Worm (Caenorhabditis elegans): Measurements from ENCODE around the gene vps-18.

Gene vps-18

DNA sequence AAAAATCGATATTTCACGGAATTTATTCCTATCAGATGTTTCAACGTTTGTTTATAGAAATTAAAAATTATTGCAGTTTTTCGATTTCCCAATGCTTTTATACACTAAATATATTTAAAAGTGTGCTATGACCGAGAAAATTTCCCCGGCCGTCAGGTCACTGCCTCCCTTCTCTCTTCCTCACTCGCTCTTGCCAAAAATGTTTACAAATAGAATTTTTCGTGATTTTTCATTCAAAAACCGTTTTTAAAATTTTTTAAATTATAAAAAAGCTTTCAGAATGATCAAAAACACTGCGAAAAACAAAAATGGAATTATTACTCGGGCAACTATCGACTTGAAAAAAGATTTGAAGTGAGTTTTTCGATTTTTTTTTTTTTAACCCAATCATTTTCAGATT is at the start of gene vps-18, which contains the start of gene T12C9.7:
Gene vps-18, plus strand, starts transcription at position 280 of the 400 bp plus-strand sequence.
Gene T12C9.7, minus strand, starts transcription at position 101 of the 400 bp plus-strand sequence.
- TF ChIP-seq mel-28 (tag; optimal IDR thresholded peaks at IDR 0.05; ENCODE audit: borderline replicate concordance) (no peak), snpc-1.3 (tag; optimal IDR thresholded peaks at IDR 0.05; ENCODE audit: insufficient read depth) (no peak), egrh-3 (GFP tag; IDR thresholded peaks at IDR 0.05) (no peak), zim-3 (tag; optimal IDR thresholded peaks at IDR 0.05) (no peak), chd-7 (tag; optimal IDR thresholded peaks at IDR 0.05) (no peak), nhr-179 (tag; optimal IDR thresholded peaks at IDR 0.05) (no peak), nfya-1 (tag; optimal IDR thresholded peaks at IDR 0.05; ENCODE audit: borderline replicate concordance, insufficient read depth) (no peak), hrde-1 (tag; optimal IDR thresholded peaks at IDR 0.05; ENCODE audit: borderline replicate concordance) (no peak), ceh-79 (tag; optimal IDR thresholded peaks at IDR 0.05) (no peak), mxl-1 (tag; optimal IDR thresholded peaks at IDR 0.05) (no peak), ztf-18 (tag; optimal IDR thresholded peaks at IDR 0.05) (no peak), die-1 (tag; optimal IDR thresholded peaks at IDR 0.05) (no peak), mcd-1 (GFP tag; IDR thresholded peaks at IDR 0.05) (no peak), F57A8.1 (GFP tag; optimal IDR thresholded peaks at IDR 0.05) (no peak), zfh-2 (GFP tag; conservative IDR thresholded peaks at IDR 0.05) (no peak), nhr-27 (tag; optimal IDR thresholded peaks at IDR 0.05) (no peak)

DNA sequence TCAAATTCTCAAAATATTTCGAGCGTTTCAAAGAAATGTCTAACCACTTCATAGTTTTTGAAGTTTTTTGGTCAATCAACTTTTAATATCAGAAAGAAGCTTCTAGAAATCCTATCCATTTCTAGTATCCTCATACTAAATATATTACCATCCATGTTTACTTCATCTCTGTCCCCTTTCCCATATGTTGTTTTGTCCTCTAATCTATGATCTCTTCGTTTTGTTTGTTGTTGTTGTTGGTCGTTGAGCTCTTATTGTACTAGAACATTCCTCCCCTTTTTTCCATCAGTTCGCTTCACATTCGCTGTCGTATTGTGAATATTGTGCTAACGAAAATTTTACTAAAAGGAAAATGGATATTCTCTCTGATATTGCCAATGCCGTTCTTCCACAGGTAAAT is 43.6 kb upstream of the vps-18 start, which contains the start of gene sod-5:
Gene sod-5, plus strand, starts transcription at position 301 of the 400 bp plus-strand sequence.
- TF ChIP-seq lin-35 (GFP tag; optimal IDR thresholded peaks at IDR 0.05) (no peak), cebp-1 (GFP tag; IDR thresholded peaks at IDR 0.05) (no peak), cebp-1 (tag; optimal IDR thresholded peaks at IDR 0.05) (no peak)

DNA sequence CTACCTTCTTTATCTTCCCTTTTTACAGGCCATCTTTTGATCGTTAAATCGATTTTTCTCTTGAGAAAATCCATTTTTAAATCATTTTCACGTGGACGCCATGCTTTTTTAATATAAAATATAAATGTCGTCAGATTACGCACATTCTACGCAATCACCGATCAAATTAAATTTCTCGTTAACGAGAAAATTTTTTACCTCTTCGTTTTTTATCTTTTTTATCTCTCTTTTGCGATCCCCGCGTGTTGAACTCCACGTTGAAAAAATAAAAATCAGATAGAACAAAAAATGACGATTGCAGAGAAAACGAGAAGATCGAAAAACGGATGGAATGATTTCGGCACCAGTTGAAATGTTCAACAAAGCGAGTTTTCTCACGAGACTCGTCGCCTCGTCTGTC is 41.0 kb upstream of the vps-18 start, which contains the start of gene bpnt-1:
Gene bpnt-1, plus strand, starts transcription at position 301 of the 400 bp plus-strand sequence.
- 0 out of 2 replicates have a peak, but pooled peaks have one; percentile 28 for TF ChIP-seq Y95B8A.8 (GFP tag; IDR thresholded peaks at IDR 0.05)
- no peak for TF ChIP-seq nhr-120 (GFP tag; IDR thresholded peaks at IDR 0.05)

DNA sequence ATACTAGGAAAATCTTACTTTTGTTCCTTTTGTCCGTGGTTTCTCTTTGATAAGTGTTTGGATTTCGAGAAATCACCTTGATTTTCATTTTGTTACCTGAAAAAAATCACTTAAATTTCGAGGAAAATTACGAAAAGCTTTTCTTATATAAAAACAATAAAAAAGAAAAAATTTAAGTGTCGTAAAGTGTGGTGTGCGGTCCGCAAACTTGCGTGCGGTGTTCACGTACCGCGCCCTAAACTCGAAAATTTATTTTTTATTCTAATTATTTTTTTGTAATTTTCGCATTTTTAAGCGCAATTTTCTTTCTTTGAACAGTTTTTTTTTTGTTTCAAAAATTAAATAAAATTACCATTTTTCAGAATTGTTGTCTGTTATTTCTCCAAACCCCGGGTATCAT is 36.1 kb upstream of the vps-18 start, which contains the start of the genes dcaf-13 and toe-1:
Gene dcaf-13, minus strand, starts transcription at position 96 of the 400 bp plus-strand sequence.
Gene toe-1, plus strand, starts transcription at position 361 of the 400 bp plus-strand sequence.
- TF ChIP-seq lsl-1 (GFP tag; optimal IDR thresholded peaks at IDR 0.05) (peak; percentile 5), ceh-40 (GFP tag; IDR thresholded peaks at IDR 0.05) (no peak), madf-6 (GFP tag; IDR thresholded peaks at IDR 0.05) (peak; percentile 46; the same call in 1 of the 2 replicates)

DNA sequence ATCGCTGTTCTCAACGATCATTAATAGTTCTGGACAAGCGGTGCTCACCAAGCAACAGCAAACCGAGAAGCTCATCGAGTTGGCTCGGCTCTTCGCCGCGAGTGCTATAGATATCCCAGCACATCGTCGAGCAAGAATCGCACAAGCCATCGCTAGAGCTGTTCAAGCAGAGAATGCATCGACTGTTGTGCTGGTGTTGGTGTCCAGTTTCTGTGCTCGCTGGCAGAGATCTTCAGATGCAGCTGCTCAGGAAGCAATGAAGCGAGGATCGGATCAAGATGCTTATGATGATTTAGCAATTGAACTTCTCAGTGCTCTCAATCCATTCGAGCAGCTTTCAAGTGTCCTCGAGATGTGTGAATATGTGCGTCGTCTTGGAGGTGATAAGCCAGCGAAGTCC is 32.8 kb upstream of the vps-18 start:
- TF ChIP-seq zfh-2 (GFP tag; conservative IDR thresholded peaks at IDR 0.05) (0 out of 2 replicates have a peak, but pooled peaks have one; percentile 35), ekl-4 (GFP tag; IDR thresholded peaks at IDR 0.05) (no peak), cebp-2 (GFP tag; IDR thresholded peaks at IDR 0.05) (0 out of 2 replicates have a peak, but pooled peaks have one; percentile 36), madf-8 (GFP tag; conservative IDR thresholded peaks at IDR 0.05) (0 out of 2 replicates have a peak, but pooled peaks have one; percentile 11)

DNA sequence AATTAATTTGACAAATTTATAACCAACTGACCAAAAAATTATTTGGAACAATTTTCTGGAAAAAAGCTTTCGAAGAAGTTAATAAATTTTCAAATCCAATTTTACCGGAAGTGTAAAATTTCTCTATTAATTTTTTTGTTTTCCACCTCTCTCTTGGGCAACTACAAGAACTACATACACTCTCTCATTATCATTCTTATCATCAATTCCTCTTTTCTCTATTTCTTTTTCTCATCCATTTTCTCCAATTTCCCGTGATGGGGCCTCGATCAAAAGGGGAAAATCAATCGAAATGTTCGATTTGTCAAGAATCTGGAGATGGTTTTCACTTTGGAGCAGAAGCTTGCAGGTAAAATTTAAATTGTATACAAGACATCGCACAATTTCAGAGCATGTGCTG is 27.8 kb upstream of the vps-18 start, which contains the start of gene nhr-109:
Gene nhr-109, plus strand, starts transcription at position 222 of the 400 bp plus-strand sequence.
- TF ChIP-seq somi-1 (GFP tag; optimal IDR thresholded peaks at IDR 0.05) (no peak), lag-1 (GFP tag; IDR thresholded peaks at IDR 0.05) (no peak), D2030.7 (GFP tag; IDR thresholded peaks at IDR 0.05) (no peak), nhr-80 (tag; optimal IDR thresholded peaks at IDR 0.05) (peak; percentile 39), ceh-91 (GFP tag; IDR thresholded peaks at IDR 0.05) (no peak)

Measured in whole organism, young adult.